Fruit fly (Drosophila melanogaster): ENCODE data around the gene CG17026.

DNA sequence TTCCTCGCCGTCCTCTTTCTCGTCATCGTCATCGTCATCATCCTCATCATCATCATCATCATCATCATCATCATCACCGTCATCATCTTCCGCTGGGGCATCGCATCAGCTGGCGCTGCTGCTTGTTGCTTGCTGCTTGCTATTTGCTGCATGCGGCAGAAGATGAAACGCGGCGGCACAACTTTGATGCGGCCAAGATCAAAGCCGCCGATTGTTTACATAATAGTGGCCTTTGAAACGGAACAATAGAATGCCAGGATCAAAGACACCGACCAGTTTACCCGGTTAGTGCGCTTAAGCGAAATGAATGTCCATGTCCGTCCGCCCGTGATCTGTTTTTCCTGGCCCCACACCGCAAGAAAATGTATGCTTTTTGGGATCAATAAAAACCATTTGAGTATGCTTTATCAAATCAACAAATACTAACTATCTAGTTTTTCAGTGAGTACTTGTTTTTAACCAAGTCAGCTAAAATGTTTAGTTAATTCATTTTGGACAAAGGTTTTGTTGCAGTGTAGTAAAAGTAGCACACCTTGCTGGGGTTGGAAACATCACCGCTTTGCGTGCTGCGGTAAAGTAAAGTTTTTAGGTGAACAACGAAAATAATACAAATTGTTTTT, 46.0 kb downstream of the CG17026 start:
- TF ChIP-seq CG10348 (GFP tag; IDR thresholded peaks at IDR 0.05) (no peak), CG32121 (GFP tag; IDR thresholded peaks at IDR 0.05) (no peak), Pif1B (GFP tag; optimal IDR thresholded peaks at IDR 0.05) (peak; percentile 40)
